Worm (Caenorhabditis elegans): Measurements from ENCODE around the gene myo-3.

ce11 chrV:12263723-12264122 lies 29.6 kb upstream of the myo-3 start, which contains the start of gene ssp-35:
- TF ChIP-seq daf-12 (tag; optimal IDR thresholded peaks at IDR 0.05) (no peak), egl-27 (tag; optimal IDR thresholded peaks at IDR 0.05) (no peak), ztf-11 (tag; optimal IDR thresholded peaks at IDR 0.05) (no peak), pha-4 (tag; optimal IDR thresholded peaks at IDR 0.05) (no peak), nfya-1 (tag; optimal IDR thresholded peaks at IDR 0.05; ENCODE audit: insufficient read depth) (no peak), nhr-25 (tag; optimal IDR thresholded peaks at IDR 0.05) (no peak), mml-1 (tag; optimal IDR thresholded peaks at IDR 0.05) (no peak), jun-1 (tag; optimal IDR thresholded peaks at IDR 0.05) (no peak), unc-39 (tag; optimal IDR thresholded peaks at IDR 0.05) (no peak), elt-1 (tag; optimal IDR thresholded peaks at IDR 0.05) (no peak), unc-62 (GFP tag; optimal IDR thresholded peaks at IDR 0.05) (no peak), elt-2 (tag; optimal IDR thresholded peaks at IDR 0.05) (no peak), tbx-2 (tag; optimal IDR thresholded peaks at IDR 0.05) (no peak)
